Fruit fly (Drosophila melanogaster): Measurements from ENCODE around the gene Pgcl.

dm6 chrX:448270-448669 lies 11.0 kb upstream of the Pgcl start:
- TF ChIP-seq CG3032 (tag; optimal IDR thresholded peaks at IDR 0.05) (peak; percentile 63), CG32006 (GFP tag; optimal IDR thresholded peaks at IDR 0.05) (peak; percentile 48), CG8119 (GFP tag; IDR thresholded peaks at IDR 0.05) (peak; percentile 63), CG8632 (GFP tag; optimal IDR thresholded peaks at IDR 0.05) (peak; percentile 65), lz (GFP tag; optimal IDR thresholded peaks at IDR 0.05) (peak; percentile 78), salr (GFP tag; optimal IDR thresholded peaks at IDR 0.05) (peak; percentile 39 to 40), CG16779 (tag; optimal IDR thresholded peaks at IDR 0.05) (no peak), Sox14 (GFP tag; optimal IDR thresholded peaks at IDR 0.05) (peak; percentile 73), CG6808 (GFP tag; optimal IDR thresholded peaks at IDR 0.05) (peak; percentile 59), Hr39 (GFP tag; optimal IDR thresholded peaks at IDR 0.05) (peak; percentile 70), esn (GFP tag; optimal IDR thresholded peaks at IDR 0.05) (peak; percentile 83), fkh (GFP tag; optimal IDR thresholded peaks at IDR 0.05) (no peak), Smox (GFP tag; optimal IDR thresholded peaks at IDR 0.05) (peak; percentile 80), pdm3 (GFP tag; optimal IDR thresholded peaks at IDR 0.05) (peak; percentile 71)
